Worm (Caenorhabditis elegans) whole organism, young adult: ENCODE data around the gene R160.14.

ENCODE experiments used
- Y67H2A.10 ChIP-seq: fragments of 200-800 bp; sonication (Bioruptor generic); conservative IDR thresholded peaks from 2 replicates; pipeline ENCODE4 v1.3.6; 2022; ENCODE audit warnings: missing genetic modification reagents, missing genetic modification characterization, missing compliant biosample characterization
- attf-6 ChIP-seq: fragments of 200-800 bp; sonication (Bioruptor generic); IDR thresholded peaks from 2 replicates; pipeline ENCODE4 v1.3.6; 2022; ENCODE audit warnings: missing genetic modification reagents, missing genetic modification characterization, missing compliant biosample characterization
- ccch-3 ChIP-seq: fragments of 200-800 bp; sonication (Bioruptor generic); optimal IDR thresholded peaks from 2 replicates; lab custom pipeline; 2018; ENCODE audit warnings: mild to moderate bottlenecking, missing genetic modification characterization, missing compliant biosample characterization
- cebp-1 ChIP-seq, 2 experiments: fragments of 200-800 bp in 1 of 2; sonication (Bioruptor generic) in 1 of 2; sonication (generic microtip) in 1 of 2; IDR thresholded peaks in 1 of 2; optimal IDR thresholded peaks in 1 of 2; 2 replicates each; pipeline versions ENCODE4 v1.3.6 to Lab custom; 2017 to 2022; ENCODE audit warnings: missing compliant biosample characterization in 2 of 2, missing genetic modification characterization in 2 of 2, mild to moderate bottlenecking in 1 of 2, missing genetic modification reagents in 1 of 2, moderate library complexity in 1 of 2
- egl-18 ChIP-seq: fragments of 200-800 bp; sonication (Bioruptor generic); IDR thresholded peaks from 2 replicates; pipeline ENCODE4 v1.3.6; 2022; ENCODE audit warnings: missing genetic modification reagents, missing genetic modification characterization, missing compliant biosample characterization
- ets-4 ChIP-seq: fragments of 200-800 bp; sonication (Bioruptor generic); optimal IDR thresholded peaks from 2 replicates; lab custom pipeline; 2018; ENCODE audit warnings: mild to moderate bottlenecking, missing genetic modification characterization, missing compliant biosample characterization
- mel-28 ChIP-seq: sonication (generic microtip); optimal IDR thresholded peaks from 2 replicates; lab custom pipeline; 2016; ENCODE audit warnings: borderline replicate concordance, mild to moderate bottlenecking, missing genetic modification characterization, missing compliant biosample characterization
- snpc-4 ChIP-seq, 5 experiments: fragments of 150-350 bp in 1 of 5; sonication (generic microtip) in 4 of 5; optimal IDR thresholded peaks; 2 replicates each; lab custom pipeline; 2014 to 2018; ENCODE audit warnings: missing genetic modification characterization in 5 of 5, missing biosample characterization in 3 of 5, antibody characterized with exemption in 2 of 5, mild to moderate bottlenecking in 2 of 5, missing compliant biosample characterization in 2 of 5, missing genotype in 2 of 5, moderate library complexity in 2 of 5, missing genetic modification reagents in 1 of 5
- unc-62 ChIP-seq: fragments of 150-350 bp; optimal IDR thresholded peaks from 2 replicates; lab custom pipeline; 2014; ENCODE audit warnings: missing biosample characterization, missing genetic modification reagents, missing genetic modification characterization

- TF ChIP-seq snpc-4 (GFP tag; optimal IDR thresholded peaks at IDR 0.05; lab: Kevin White, UChicago) (no peak), snpc-4 (tag; optimal IDR thresholded peaks at IDR 0.05; lab: Kevin White, UChicago) (no peak), cebp-1 (GFP tag; IDR thresholded peaks at IDR 0.05; lab: Robert Waterston, UW) (no peak), cebp-1 (tag; optimal IDR thresholded peaks at IDR 0.05; lab: Kevin White, UChicago) (no peak), ccch-3 (GFP tag; lab: Kevin White, UChicago) (no peak), Y67H2A.10 (GFP tag; lab: Robert Waterston, UW) (no peak), ets-4 (no peak), unc-62 (no peak), attf-6 (GFP tag; lab: Robert Waterston, UW) (no peak), mel-28 (tag; lab: Kevin White, UChicago) (no peak), egl-18 (no peak)
Measured at ce11 chrX:4383316-4383936, 11.5 kb upstream of the R160.14 start, which contains the start of gene lst-2.
